Fruit fly (Drosophila melanogaster): Measurements from ENCODE around the gene CG10512.

DNA sequence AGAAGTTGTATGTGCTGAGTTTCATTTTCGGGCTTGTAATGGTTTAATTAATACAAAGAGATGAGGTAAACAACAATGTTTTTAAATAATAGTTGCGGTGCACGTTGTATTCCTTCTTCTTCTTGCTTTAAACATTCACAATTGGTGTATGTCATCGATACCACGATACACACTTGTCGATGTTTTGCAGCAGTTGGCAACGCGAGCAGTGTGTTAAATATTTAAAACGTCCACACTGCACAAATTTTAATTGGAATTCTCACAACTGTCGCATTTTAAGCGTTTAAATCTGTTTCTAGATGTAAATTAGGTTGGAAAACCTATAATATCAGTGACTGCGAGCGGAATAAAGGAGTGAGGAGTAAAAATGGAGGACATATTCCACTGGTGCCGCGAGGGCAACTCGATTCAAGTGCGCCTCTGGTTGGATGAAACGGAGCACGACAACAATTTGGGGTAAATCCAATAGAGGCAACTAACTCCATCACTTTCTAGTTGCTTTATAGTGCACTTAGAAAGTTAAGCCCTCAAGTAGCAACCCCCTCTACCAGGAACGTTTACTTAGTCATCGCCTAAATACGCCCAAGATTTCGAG, 14.1 kb downstream of the CG10512 start, which contains the start of the genes Trmt112 and Ilk:
- TF ChIP-seq Sin3A (optimal IDR thresholded peaks at IDR 0.05): no peak
- TF ChIP-seq psq (optimal IDR thresholded peaks at IDR 0.05): no peak
- no peak for TF ChIP-seq ttk (optimal IDR thresholded peaks at IDR 0.05)
- no peak for TF ChIP-seq Myc (optimal IDR thresholded peaks at IDR 0.05)
